Fruit fly (Drosophila melanogaster) whole organism: ENCODE results near the gene CG17819.

ENCODE experiments used
- CG8478 ChIP-seq: fragments of >200 bp; optimal IDR thresholded peaks from 2 replicates; lab custom pipeline; 2018; ENCODE audit warnings: inconsistent platforms
- EcR ChIP-seq, 2 experiments: fragments of >200 bp; optimal IDR thresholded peaks; 2 replicates each; lab custom pipeline; 2017; ENCODE audit warnings: missing biosample characterization in 2 of 2, missing genetic modification characterization in 2 of 2, missing genetic modification reagents in 2 of 2
- psq ChIP-seq: fragments of >200 bp; optimal IDR thresholded peaks from 2 replicates; lab custom pipeline; 2017

- no peak for TF ChIP-seq CG8478
- no peak for TF ChIP-seq EcR (GFP tag; optimal IDR thresholded peaks at IDR 0.05; lab: Kevin White, UChicago)
- TF ChIP-seq psq (lab: Kevin White, UChicago) = no peak
Measured at dm6 chr3R:21906867-21907266, 21.5 kb upstream of the CG17819 start.
